Fruit fly (Drosophila melanogaster) whole organism: ENCODE data around the gene hng3.

ENCODE experiments used
- EcR ChIP-seq, 2 experiments: fragments of >200 bp; optimal IDR thresholded peaks; 2 replicates each; lab custom pipeline; 2017; ENCODE audit warnings: missing biosample characterization in 2 of 2, missing genetic modification characterization in 2 of 2, missing genetic modification reagents in 2 of 2
- psq ChIP-seq: fragments of >200 bp; optimal IDR thresholded peaks from 2 replicates; lab custom pipeline; 2017
- usp ChIP-seq: fragments of >200 bp; optimal IDR thresholded peaks from 2 replicates; lab custom pipeline; 2017; ENCODE audit warnings: missing biosample characterization, missing genetic modification characterization, mixed read lengths

DNA sequence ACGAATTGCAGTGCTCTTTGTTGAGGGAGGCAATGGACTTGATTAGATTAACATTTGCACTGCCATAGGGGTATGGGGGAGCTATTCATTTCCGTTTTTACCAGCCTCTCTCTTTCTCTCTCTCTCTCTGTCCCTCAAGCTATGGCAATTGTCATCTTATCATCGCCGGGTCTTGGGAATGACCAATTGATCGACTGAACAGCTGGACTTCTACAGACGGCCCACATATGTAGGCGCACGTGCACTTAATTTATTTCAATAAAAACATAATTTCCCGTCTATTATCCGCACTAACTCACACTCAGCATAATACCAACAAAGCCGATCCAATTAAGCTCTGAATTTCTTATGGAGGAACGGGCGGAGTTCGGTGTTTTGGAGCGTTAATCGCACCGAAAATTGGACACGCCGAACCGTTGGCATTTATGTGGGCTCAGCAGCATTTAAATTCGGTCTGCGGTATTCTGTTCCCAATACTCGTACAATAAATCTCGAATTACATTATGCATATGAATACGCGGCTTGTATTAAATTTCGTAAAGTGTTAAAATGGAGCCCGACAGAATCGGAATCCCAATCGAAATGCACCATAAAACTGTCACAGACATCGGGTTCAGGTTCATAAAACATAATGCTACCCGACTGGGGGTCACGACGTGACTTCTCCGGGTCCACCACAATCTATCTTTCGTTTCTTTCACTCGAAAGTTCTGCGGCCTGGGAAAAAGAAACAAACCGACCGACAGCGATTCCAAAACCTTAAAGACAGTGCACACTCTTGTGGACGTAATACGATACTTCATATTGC is 31.4 kb downstream of the hng3 start:
- TF ChIP-seq usp (GFP tag; lab: Kevin White, UChicago) (no peak), EcR (GFP tag; optimal IDR thresholded peaks at IDR 0.05; lab: Kevin White, UChicago) (no peak), psq (lab: Kevin White, UChicago) (no peak)
